Fruit fly (Drosophila melanogaster) whole organism, embryonic: ENCODE results near the gene CG46310.

Source experiments
- Awh ChIP-seq: fragments of 200-800 bp; sonication (Bioruptor generic); IDR thresholded peaks from 2 replicates; pipeline ENCODE4, ENCODE4 v1.3.6; 2022; ENCODE audit warnings: missing biosample characterization, missing genetic modification characterization
- CG10654 ChIP-seq: fragments of 200-800 bp; sonication (Bioruptor generic); optimal IDR thresholded peaks from 2 replicates; lab custom pipeline; 2016; ENCODE audit warnings: missing biosample characterization, missing genetic modification characterization
- CG11093 ChIP-seq: fragments of 200-800 bp; sonication (Bioruptor generic); IDR thresholded peaks from 3 replicates; pipeline ENCODE4 v1.3.6; 2022; ENCODE audit warnings: missing biosample characterization, missing genetic modification characterization
- CG17385 ChIP-seq: fragments of 200-800 bp; sonication (Bioruptor generic); optimal IDR thresholded peaks from 3 replicates; lab custom pipeline; 2018; ENCODE audit warnings: missing biosample characterization, mild to moderate bottlenecking, missing genetic modification characterization
- CG17568 ChIP-seq: fragments of 200-800 bp; sonication (Bioruptor generic); optimal IDR thresholded peaks from 2 replicates; lab custom pipeline; 2018; ENCODE audit warnings: missing biosample characterization, mild to moderate bottlenecking, missing genetic modification characterization, moderate library complexity
- CG2129 ChIP-seq: fragments of 200-800 bp; sonication (Bioruptor generic); IDR thresholded peaks from 2 replicates; pipeline ENCODE4 v1.3.6; 2022; ENCODE audit warnings: missing biosample characterization, missing genetic modification characterization; ENCODE audit not compliant: partially characterized antibody
- CG2712 ChIP-seq: fragments of 200-800 bp; optimal IDR thresholded peaks from 3 replicates; lab custom pipeline; 2019; ENCODE audit warnings: missing biosample characterization, mild to moderate bottlenecking, missing genetic modification characterization, moderate library complexity
- CG30020 ChIP-seq: fragments of 200-800 bp; optimal IDR thresholded peaks from 2 replicates; lab custom pipeline; 2019; ENCODE audit warnings: missing biosample characterization, mild to moderate bottlenecking, missing genetic modification characterization, moderate library complexity
- CG31388 ChIP-seq: fragments of 200-800 bp; sonication (Bioruptor generic); optimal IDR thresholded peaks from 2 replicates; lab custom pipeline; 2016; ENCODE audit warnings: missing biosample characterization, missing genetic modification characterization
- CG34224 ChIP-seq: fragments of 200-800 bp; sonication (Bioruptor generic); IDR thresholded peaks from 3 replicates; pipeline ENCODE4 v1.3.6; 2022; ENCODE audit warnings: missing biosample characterization, missing genetic modification characterization; ENCODE audit not compliant: partially characterized antibody
- CG34376 ChIP-seq: fragments of 200-800 bp; sonication (Bioruptor generic); optimal IDR thresholded peaks from 2 replicates; lab custom pipeline; 2018; ENCODE audit warnings: missing biosample characterization, mild to moderate bottlenecking, missing genetic modification characterization
- CG6654 ChIP-seq: fragments of 200-800 bp; sonication (Bioruptor generic); optimal IDR thresholded peaks from 2 replicates; lab custom pipeline; 2017; ENCODE audit warnings: missing biosample characterization, mild to moderate bottlenecking, missing genetic modification characterization
- CG6683 ChIP-seq: fragments of 200-800 bp; sonication (Bioruptor generic); optimal IDR thresholded peaks from 2 replicates; lab custom pipeline; 2017; ENCODE audit warnings: missing biosample characterization, mild to moderate bottlenecking, missing genetic modification characterization, missing genetic modification reagents
- CG6765 ChIP-seq: fragments of 200-800 bp; sonication (Bioruptor generic); optimal IDR thresholded peaks from 3 replicates; lab custom pipeline; 2017; ENCODE audit warnings: missing biosample characterization, mild to moderate bottlenecking, missing genetic modification characterization
- CG9437 ChIP-seq: fragments of 200-800 bp; sonication (Bioruptor generic); optimal IDR thresholded peaks from 2 replicates; lab custom pipeline; 2018; ENCODE audit warnings: missing biosample characterization, mild to moderate bottlenecking, missing genetic modification characterization
- Deaf1 ChIP-seq: fragments of 200-800 bp; optimal IDR thresholded peaks from 3 replicates; lab custom pipeline; 2019; ENCODE audit warnings: missing biosample characterization, mild to moderate bottlenecking, missing genetic modification characterization, moderate library complexity
- Eip74EF ChIP-seq, 2 experiments: fragments of 200-800 bp in 1 of 2; fragments of >200 bp in 1 of 2; sonication (Bioruptor generic) in 1 of 2; optimal IDR thresholded peaks; 2 replicates each; lab custom pipeline; 2017 to 2019; ENCODE audit warnings: missing biosample characterization in 2 of 2, missing genetic modification characterization in 2 of 2, mild to moderate bottlenecking in 1 of 2, moderate library complexity in 1 of 2
- Hmr ChIP-seq: fragments of 200-800 bp; sonication (Bioruptor generic); optimal IDR thresholded peaks from 3 replicates; lab custom pipeline; 2017; ENCODE audit warnings: mild to moderate bottlenecking, missing biosample characterization, missing genetic modification reagents, missing genetic modification characterization
- MBD-R2 ChIP-seq: fragments of 200-800 bp; sonication (Bioruptor generic); IDR thresholded peaks from 2 replicates; pipeline ENCODE4 v1.3.6; 2022; ENCODE audit warnings: missing biosample characterization, missing genetic modification characterization
- Myb ChIP-seq: fragments of 200-800 bp; sonication (Bioruptor generic); optimal IDR thresholded peaks from 2 replicates; lab custom pipeline; 2016; ENCODE audit warnings: missing biosample characterization, missing genetic modification characterization
- NFAT ChIP-seq: fragments of 200-800 bp; sonication (Bioruptor generic); IDR thresholded peaks from 2 replicates; pipeline ENCODE4 v1.3.6; 2022; ENCODE audit warnings: missing biosample characterization, missing genetic modification characterization
- Nf-YC ChIP-seq: fragments of 200-800 bp; optimal IDR thresholded peaks from 3 replicates; lab custom pipeline; 2019; ENCODE audit warnings: missing biosample characterization, mild to moderate bottlenecking, missing genetic modification characterization, moderate library complexity
- cg ChIP-seq: fragments of 200-800 bp; sonication (Bioruptor generic); optimal IDR thresholded peaks from 3 replicates; lab custom pipeline; 2019; ENCODE audit warnings: missing biosample characterization, mild to moderate bottlenecking, missing genetic modification characterization, moderate library complexity
- chif ChIP-seq, 2 experiments: fragments of 200-800 bp; sonication (Bioruptor generic); optimal IDR thresholded peaks; 3 replicates each; lab custom pipeline; 2016; ENCODE audit warnings: missing biosample characterization in 2 of 2, missing genetic modification characterization in 2 of 2
- chinmo ChIP-seq: fragments of 200-800 bp; sonication (Bioruptor generic); IDR thresholded peaks from 4 replicates; pipeline ENCODE4 v1.3.6; 2022; ENCODE audit warnings: missing biosample characterization, missing genetic modification characterization; ENCODE audit not compliant: partially characterized antibody
- croc ChIP-seq: fragments of 200-800 bp; sonication (Bioruptor generic); conservative IDR thresholded peaks from 3 replicates; pipeline ENCODE4 v1.3.6; 2022; ENCODE audit warnings: missing biosample characterization, missing genetic modification characterization
- dati ChIP-seq: fragments of 200-800 bp; sonication (Bioruptor generic); IDR thresholded peaks from 2 replicates; pipeline ENCODE4 v1.3.6; 2022; ENCODE audit warnings: missing biosample characterization, missing genetic modification characterization
- dpn ChIP-seq, 2 experiments: fragments of 200-800 bp; sonication (Bioruptor generic); optimal IDR thresholded peaks; 3 replicates each; lab custom pipeline; 2016; ENCODE audit warnings: missing biosample characterization in 2 of 2, missing genetic modification characterization in 2 of 2
- eve ChIP-seq, 2 experiments: fragments of >200 bp; optimal IDR thresholded peaks; 2 replicates each; lab custom pipeline; 2017; ENCODE audit warnings: missing biosample characterization in 2 of 2, missing genetic modification characterization in 2 of 2
- gcm2 ChIP-seq: fragments of 200-800 bp; sonication (Bioruptor generic); optimal IDR thresholded peaks from 2 replicates; lab custom pipeline; 2016; ENCODE audit warnings: missing biosample characterization, missing genetic modification characterization
- ham ChIP-seq: fragments of 200-800 bp; sonication (Bioruptor generic); IDR thresholded peaks from 2 replicates; pipeline ENCODE4 v1.3.6; 2022; ENCODE audit warnings: missing biosample characterization, missing genetic modification characterization
- kni ChIP-seq: fragments of 200-800 bp; sonication (Bioruptor generic); optimal IDR thresholded peaks from 3 replicates; lab custom pipeline; 2017; ENCODE audit warnings: mild to moderate bottlenecking, missing biosample characterization, missing genetic modification reagents, missing genetic modification characterization
- nau ChIP-seq: fragments of 200-800 bp; sonication (Bioruptor generic); optimal IDR thresholded peaks from 3 replicates; lab custom pipeline; 2017; ENCODE audit warnings: missing biosample characterization, mild to moderate bottlenecking, missing genetic modification characterization, missing genetic modification reagents
- nerfin-2 ChIP-seq: fragments of 200-800 bp; sonication (Bioruptor generic); IDR thresholded peaks from 2 replicates; pipeline ENCODE4 v1.3.6; 2022; ENCODE audit warnings: missing biosample characterization, missing genetic modification characterization; ENCODE audit not compliant: partially characterized antibody
- odd ChIP-seq: fragments of 200-800 bp; sonication (Bioruptor generic); optimal IDR thresholded peaks from 2 replicates; lab custom pipeline; 2017; ENCODE audit warnings: missing biosample characterization, mild to moderate bottlenecking, missing genetic modification characterization
- onecut ChIP-seq: fragments of 200-800 bp; sonication (Bioruptor generic); IDR thresholded peaks from 2 replicates; pipeline ENCODE4 v1.3.6; 2022; ENCODE audit warnings: missing biosample characterization, missing genetic modification characterization
- otp ChIP-seq: fragments of 200-800 bp; sonication (Bioruptor generic); IDR thresholded peaks from 3 replicates; pipeline ENCODE4, ENCODE4 v1.3.6; 2022; ENCODE audit warnings: missing biosample characterization, missing genetic modification characterization
- pan ChIP-seq, 4 experiments: fragments of >200 bp in 3 of 4; fragments of 200-800 bp in 1 of 4; sonication (Bioruptor generic) in 1 of 4; optimal IDR thresholded peaks in 3 of 4; IDR thresholded peaks in 1 of 4; 2 replicates each; pipeline versions ENCODE4 v1.3.6 to Lab custom; 2017 to 2022; ENCODE audit warnings: missing biosample characterization in 2 of 4, missing genetic modification characterization in 2 of 4, mixed read lengths in 1 of 4
- pb ChIP-seq: fragments of 200-800 bp; sonication (Bioruptor generic); optimal IDR thresholded peaks from 3 replicates; lab custom pipeline; 2016; ENCODE audit warnings: missing biosample characterization, missing genetic modification characterization
- rib ChIP-seq: fragments of 200-800 bp; sonication (Bioruptor generic); IDR thresholded peaks from 2 replicates; pipeline ENCODE4 v1.3.6; 2022; ENCODE audit warnings: missing biosample characterization, missing genetic modification characterization
- sd ChIP-seq: fragments of 200-800 bp; sonication (Bioruptor generic); optimal IDR thresholded peaks from 3 replicates; lab custom pipeline; 2018; ENCODE audit warnings: missing biosample characterization, mild to moderate bottlenecking, missing genetic modification characterization, moderate library complexity
- slou ChIP-seq: fragments of 200-800 bp; sonication (Bioruptor generic); optimal IDR thresholded peaks from 3 replicates; lab custom pipeline; 2016; ENCODE audit warnings: missing biosample characterization, missing genetic modification characterization
- tio ChIP-seq: fragments of 200-800 bp; sonication (Bioruptor generic); optimal IDR thresholded peaks from 2 replicates; lab custom pipeline; 2017; ENCODE audit warnings: missing biosample characterization, missing genetic modification characterization, inconsistent platforms
- trh ChIP-seq: fragments of 200-800 bp; sonication (Bioruptor generic); optimal IDR thresholded peaks from 2 replicates; lab custom pipeline; 2016; ENCODE audit warnings: missing biosample characterization, missing genetic modification characterization
- ttk ChIP-seq: fragments of 200-800 bp; sonication (Bioruptor generic); IDR thresholded peaks from 2 replicates; pipeline ENCODE4 v2.1.2; 2022; ENCODE audit warnings: missing biosample characterization, missing genetic modification characterization
- twi ChIP-seq: fragments of 200-800 bp; optimal IDR thresholded peaks from 2 replicates; lab custom pipeline; 2019; ENCODE audit warnings: missing biosample characterization, mild to moderate bottlenecking, missing genetic modification characterization, moderate library complexity
- z ChIP-seq: fragments of 200-800 bp; sonication (Bioruptor generic); IDR thresholded peaks from 3 replicates; pipeline ENCODE4 v1.3.6; 2022; ENCODE audit warnings: missing biosample characterization, missing genetic modification characterization
- zfh2 ChIP-seq: fragments of 200-800 bp; sonication (Bioruptor generic); optimal IDR thresholded peaks from 2 replicates; lab custom pipeline; 2016; ENCODE audit warnings: missing biosample characterization, missing genetic modification characterization

Gene CG46310

dm6 chr3R:23141678-23142338 lies 31.9 kb upstream of the CG46310 start, which contains the start of gene hh (continued):
- TF ChIP-seq nerfin-2 (GFP tag; lab: Robert Waterston, UW) (no peak), Myb (GFP tag; lab: Kevin White, UChicago) (no peak), pan (optimal IDR thresholded peaks at IDR 0.05; lab: Kevin White, UChicago) (no peak), pan (GFP tag; optimal IDR thresholded peaks at IDR 0.05 in 1 of 2, IDR thresholded peaks at IDR 0.05 in 1 of 2) (no peak), pb (GFP tag; lab: Kevin White, UChicago) (no peak), dpn (GFP tag; optimal IDR thresholded peaks at IDR 0.05; lab: Kevin White, UChicago) (no peak), CG31388 (no peak), rib (GFP tag; lab: Robert Waterston, UW) (peak; percentile 51; the same call in 1 of the 2 replicates), nau (GFP tag; lab: Kevin White, UChicago) (no peak), CG17385 (GFP tag; lab: Kevin White, UChicago) (no peak), CG17568 (no peak), zfh2 (GFP tag; lab: Kevin White, UChicago) (no peak), croc (GFP tag; lab: Robert Waterston, UW) (no peak), dati (GFP tag; lab: Robert Waterston, UW) (no peak), CG6683 (GFP tag; lab: Kevin White, UChicago) (no peak), onecut (GFP tag; lab: Robert Waterston, UW) (no peak), CG2129 (GFP tag; lab: Robert Waterston, UW) (no peak), MBD-R2 (GFP tag; lab: Robert Waterston, UW) (0 out of 2 replicates have a peak, but pooled peaks have one; percentile 18), NFAT (GFP tag; lab: Robert Waterston, UW) (no peak), otp (GFP tag; lab: Robert Waterston, UW) (no peak), eve (GFP tag; optimal IDR thresholded peaks at IDR 0.05; lab: Kevin White, UChicago) (no peak), CG9437 (GFP tag; lab: Kevin White, UChicago) (no peak), CG6654 (GFP tag; lab: Kevin White, UChicago) (no peak), CG30020 (tag; lab: Kevin White, UChicago) (no peak), ttk (GFP tag; lab: Robert Waterston, UW) (no peak), CG11093 (GFP tag; lab: Robert Waterston, UW) (no peak), CG10654 (GFP tag; lab: Kevin White, UChicago) (no peak), slou (GFP tag; lab: Kevin White, UChicago) (no peak), trh (GFP tag; lab: Kevin White, UChicago) (no peak), CG34224 (GFP tag; lab: Robert Waterston, UW) (no peak), ham (GFP tag; lab: Robert Waterston, UW) (no peak), Eip74EF (GFP tag; optimal IDR thresholded peaks at IDR 0.05; lab: Kevin White, UChicago) (no peak), chif (GFP tag; optimal IDR thresholded peaks at IDR 0.05; lab: Kevin White, UChicago) (no peak)

- TF ChIP-seq CG34376, result no peak
- peak; percentile 78 for TF ChIP-seq kni
- no peak for TF ChIP-seq Hmr (GFP tag; lab: Kevin White, UChicago)
- 0 out of 2 replicates have a peak, but pooled peaks have one; percentile 4 for TF ChIP-seq nerfin-2 (GFP tag; lab: Robert Waterston, UW)
- TF ChIP-seq sd (tag; lab: Kevin White, UChicago), result peak; percentile 2
- TF ChIP-seq Deaf1 (tag; lab: Kevin White, UChicago), result peak; percentile 57
- 0 out of 2 replicates have a peak, but pooled peaks have one; percentile 28 for TF ChIP-seq Awh (GFP tag; lab: Robert Waterston, UW)
- TF ChIP-seq z (GFP tag; lab: Robert Waterston, UW), result peak; percentile 48; the same call in 1 of the 3 replicates
- peak; percentile 41 for TF ChIP-seq twi (tag; lab: Kevin White, UChicago)
- no peak for TF ChIP-seq odd (GFP tag; lab: Kevin White, UChicago)
- no peak for TF ChIP-seq gcm2 (GFP tag; lab: Kevin White, UChicago)
- peak; percentile 93 for TF ChIP-seq CG2712 (tag; lab: Kevin White, UChicago)
- peak; percentile 96 for TF ChIP-seq cg (GFP tag; lab: Kevin White, UChicago)
- no peak for TF ChIP-seq tio (GFP tag; lab: Kevin White, UChicago)
- peak; percentile 84 for TF ChIP-seq Nf-YC (tag; lab: Kevin White, UChicago)
- no peak for TF ChIP-seq CG6765
- TF ChIP-seq chinmo (GFP tag; lab: Robert Waterston, UW), result 0 out of 4 replicates have a peak, but pooled peaks have one; percentile 58
- TF ChIP-seq NFAT (GFP tag; lab: Robert Waterston, UW), result 0 out of 2 replicates have a peak, but pooled peaks have one; percentile 10
These were observed 30.2 kb upstream of the CG46310 start for dm6 chr3R:23143440-23143839.
